Worm (Caenorhabditis elegans): ENCODE data around the gene fbxa-36.

DNA sequence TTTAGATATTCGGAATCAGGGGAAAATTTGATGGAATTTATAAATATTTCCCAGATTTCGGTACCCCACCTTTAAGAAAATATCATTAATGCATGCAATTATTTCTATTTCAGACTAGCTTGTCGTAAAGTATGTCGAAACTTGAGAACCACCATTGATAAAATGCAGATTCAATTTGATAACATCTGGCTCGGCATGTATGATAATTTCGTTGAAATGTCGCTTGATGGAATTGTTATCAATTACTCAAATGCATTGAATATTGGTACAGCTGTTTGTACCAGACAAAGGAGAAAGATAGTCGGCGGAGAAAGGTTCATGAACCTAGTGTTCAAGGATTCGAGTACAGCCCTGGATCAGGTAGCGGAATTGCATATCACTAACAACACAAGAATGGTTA lies 38.9 kb upstream of the fbxa-36 start, which contains the start of gene Y82E9BL.19:
- TF ChIP-seq ceh-28 (tag; optimal IDR thresholded peaks at IDR 0.05) (no peak), ztf-11 (tag; optimal IDR thresholded peaks at IDR 0.05) (no peak), nhr-25 (tag; optimal IDR thresholded peaks at IDR 0.05) (no peak), nhr-77 (tag; optimal IDR thresholded peaks at IDR 0.05) (no peak), nhr-237 (tag; optimal IDR thresholded peaks at IDR 0.05) (no peak), nhr-43 (tag; optimal IDR thresholded peaks at IDR 0.05; ENCODE audit: poor library complexity, severe bottlenecking) (no peak)

Measured in whole organism, L3 larva.